Fruit fly (Drosophila melanogaster) whole organism, prepupa: ENCODE results near the gene cup.

ENCODE experiments used
- Blimp-1 ChIP-seq: fragments of 200-800 bp; sonication (Bioruptor generic); optimal IDR thresholded peaks from 3 replicates; lab custom pipeline; 2017; ENCODE audit warnings: missing biosample characterization, missing genetic modification characterization, mild to moderate bottlenecking, moderate library complexity, missing genetic modification reagents
- CG10631 ChIP-seq: fragments of 200-800 bp; sonication (Bioruptor generic); optimal IDR thresholded peaks from 2 replicates; lab custom pipeline; 2016; ENCODE audit warnings: missing biosample characterization, missing genetic modification characterization
- CG11294 ChIP-seq: fragments of 200-800 bp; sonication (Bioruptor generic); IDR thresholded peaks from 2 replicates; pipeline ENCODE4 v1.3.6; 2022; ENCODE audit warnings: missing biosample characterization, missing genetic modification characterization
- CG11762 ChIP-seq: fragments of 200-800 bp; sonication (Bioruptor generic); optimal IDR thresholded peaks from 3 replicates; lab custom pipeline; 2016; ENCODE audit warnings: missing biosample characterization, missing genetic modification characterization; ENCODE audit not compliant: insufficient read depth
- CG15336 ChIP-seq: fragments of 200-800 bp; sonication (Bioruptor generic); IDR thresholded peaks from 2 replicates; pipeline ENCODE4 v1.3.6; 2022; ENCODE audit warnings: missing biosample characterization, missing genetic modification characterization
- CG1621 ChIP-seq: fragments of 200-800 bp; sonication (Bioruptor generic); optimal IDR thresholded peaks from 3 replicates; lab custom pipeline; 2018; ENCODE audit warnings: missing biosample characterization, mild to moderate bottlenecking, missing genetic modification characterization
- CG16779 ChIP-seq: fragments of 200-800 bp; sonication (Bioruptor generic); optimal IDR thresholded peaks from 3 replicates; lab custom pipeline; 2017; ENCODE audit warnings: missing biosample characterization, mild to moderate bottlenecking, missing genetic modification characterization
- CG31627 ChIP-seq: fragments of 200-800 bp; sonication (Bioruptor generic); optimal IDR thresholded peaks from 3 replicates; lab custom pipeline; 2016; ENCODE audit warnings: missing biosample characterization, missing genetic modification characterization
- CG32006 ChIP-seq: fragments of 200-800 bp; sonication (Bioruptor generic); optimal IDR thresholded peaks from 3 replicates; lab custom pipeline; 2017; ENCODE audit warnings: missing biosample characterization, mild to moderate bottlenecking, missing genetic modification characterization
- CG3919 ChIP-seq: fragments of 200-800 bp; sonication (Bioruptor generic); optimal IDR thresholded peaks from 3 replicates; lab custom pipeline; 2016; ENCODE audit warnings: missing biosample characterization, missing genetic modification characterization
- CG6808 ChIP-seq: fragments of 200-800 bp; sonication (Bioruptor generic); optimal IDR thresholded peaks from 3 replicates; lab custom pipeline; 2017; ENCODE audit warnings: missing biosample characterization, missing genetic modification characterization, mild to moderate bottlenecking, moderate library complexity, missing genetic modification reagents
- CG6854 ChIP-seq: fragments of 200-800 bp; sonication (Bioruptor generic); optimal IDR thresholded peaks from 2 replicates; lab custom pipeline; 2017; ENCODE audit warnings: missing biosample characterization, mild to moderate bottlenecking, missing genetic modification characterization
- CG7368 ChIP-seq: fragments of 200-800 bp; sonication (Bioruptor generic); optimal IDR thresholded peaks from 3 replicates; lab custom pipeline; 2016; ENCODE audit warnings: missing biosample characterization, missing genetic modification characterization
- CG8119 ChIP-seq: fragments of 200-800 bp; sonication (Bioruptor generic); IDR thresholded peaks from 3 replicates; pipeline ENCODE4 v1.3.6; 2022; ENCODE audit warnings: missing biosample characterization, missing genetic modification characterization
- Eip75B ChIP-seq: fragments of 200-800 bp; sonication (Bioruptor generic); optimal IDR thresholded peaks from 3 replicates; lab custom pipeline; 2016; ENCODE audit warnings: missing biosample characterization, missing genetic modification characterization
- Eip78C ChIP-seq: fragments of 200-800 bp; sonication (Bioruptor generic); peaks from one replicate; lab custom pipeline; 2016; ENCODE audit warnings: missing biosample characterization, missing genetic modification characterization
- Eip93F ChIP-seq: fragments of 200-800 bp; sonication (Bioruptor generic); optimal IDR thresholded peaks from 2 replicates; lab custom pipeline; 2016; ENCODE audit warnings: missing biosample characterization, mild to moderate bottlenecking, missing genetic modification characterization
- Hr38 ChIP-seq: sonication (Bioruptor generic); optimal IDR thresholded peaks from 2 replicates; lab custom pipeline; 2016; ENCODE audit warnings: missing biosample characterization, missing genetic modification characterization
- Hr39 ChIP-seq: fragments of 200-800 bp; sonication (Bioruptor generic); optimal IDR thresholded peaks from 2 replicates; lab custom pipeline; 2016; ENCODE audit warnings: missing biosample characterization, missing genetic modification characterization
- Hr4 ChIP-seq: fragments of 200-800 bp; sonication (Bioruptor generic); optimal IDR thresholded peaks from 3 replicates; lab custom pipeline; 2016; ENCODE audit warnings: missing biosample characterization, missing genetic modification characterization
- Lpt ChIP-seq: fragments of 200-800 bp; sonication (Bioruptor generic); optimal IDR thresholded peaks from 3 replicates; lab custom pipeline; 2016; ENCODE audit warnings: missing biosample characterization, missing genetic modification characterization
- Met ChIP-seq: fragments of 200-800 bp; sonication (Bioruptor generic); optimal IDR thresholded peaks from 3 replicates; lab custom pipeline; 2016; ENCODE audit warnings: missing biosample characterization, missing genetic modification characterization
- OdsH ChIP-seq: fragments of 200-800 bp; sonication (Bioruptor generic); optimal IDR thresholded peaks from 3 replicates; lab custom pipeline; 2016; ENCODE audit warnings: missing biosample characterization, missing genetic modification characterization
- Sox102F ChIP-seq: fragments of 200-800 bp; sonication (Bioruptor generic); optimal IDR thresholded peaks from 2 replicates; lab custom pipeline; 2016; ENCODE audit warnings: missing biosample characterization, mild to moderate bottlenecking, missing genetic modification characterization
- Sox14 ChIP-seq: fragments of 200-800 bp; sonication (Bioruptor generic); optimal IDR thresholded peaks from 3 replicates; lab custom pipeline; 2016; ENCODE audit warnings: missing biosample characterization, missing genetic modification characterization
- Sox15 ChIP-seq: fragments of 200-800 bp; sonication (Bioruptor generic); optimal IDR thresholded peaks from 3 replicates; lab custom pipeline; 2016; ENCODE audit warnings: missing biosample characterization, missing genetic modification characterization
- achi ChIP-seq: fragments of 200-800 bp; sonication (Bioruptor generic); optimal IDR thresholded peaks from 3 replicates; lab custom pipeline; 2016; ENCODE audit warnings: missing biosample characterization, missing genetic modification characterization
- acj6 ChIP-seq: fragments of 200-800 bp; sonication (Bioruptor generic); optimal IDR thresholded peaks from 3 replicates; lab custom pipeline; 2016; ENCODE audit warnings: missing biosample characterization, missing genetic modification characterization
- cyc ChIP-seq: fragments of 200-800 bp; sonication (Bioruptor generic); optimal IDR thresholded peaks from 3 replicates; lab custom pipeline; 2016; ENCODE audit warnings: missing biosample characterization, missing genetic modification characterization
- dsx ChIP-seq: fragments of 200-800 bp; optimal IDR thresholded peaks from 3 replicates; lab custom pipeline; 2019; ENCODE audit warnings: missing biosample characterization, mild to moderate bottlenecking, missing genetic modification characterization, moderate library complexity; ENCODE audit not compliant: poor library complexity, severe bottlenecking
- eg ChIP-seq: fragments of 200-800 bp; sonication (Bioruptor generic); IDR thresholded peaks from 3 replicates; pipeline ENCODE4 v1.3.6; 2022; ENCODE audit warnings: missing biosample characterization, missing genetic modification characterization
- esn ChIP-seq: fragments of 200-800 bp; sonication (Bioruptor generic); optimal IDR thresholded peaks from 2 replicates; lab custom pipeline; 2016; ENCODE audit warnings: missing biosample characterization, mild to moderate bottlenecking, missing genetic modification characterization, moderate library complexity
- fd59A ChIP-seq: fragments of 200-800 bp; sonication (Bioruptor generic); optimal IDR thresholded peaks from 2 replicates; lab custom pipeline; 2017; ENCODE audit warnings: missing biosample characterization, mild to moderate bottlenecking, missing genetic modification characterization, missing genetic modification reagents
- fd85E ChIP-seq: fragments of 200-800 bp; sonication (Bioruptor generic); optimal IDR thresholded peaks from 3 replicates; lab custom pipeline; 2016; ENCODE audit warnings: missing biosample characterization, missing genetic modification characterization
- fkh ChIP-seq: fragments of 200-800 bp; sonication (Bioruptor generic); optimal IDR thresholded peaks from 3 replicates; lab custom pipeline; 2017; ENCODE audit warnings: missing biosample characterization, mild to moderate bottlenecking, missing genetic modification characterization, moderate library complexity
- lz ChIP-seq: fragments of 200-800 bp; sonication (Bioruptor generic); optimal IDR thresholded peaks from 3 replicates; lab custom pipeline; 2016; ENCODE audit warnings: missing biosample characterization, missing genetic modification characterization
- pdm3 ChIP-seq: fragments of 200-800 bp; sonication (Bioruptor generic); optimal IDR thresholded peaks from 3 replicates; lab custom pipeline; 2016; ENCODE audit warnings: missing biosample characterization, missing genetic modification characterization
- salr ChIP-seq, 2 experiments: fragments of 200-800 bp; sonication (Bioruptor generic); optimal IDR thresholded peaks; 3 replicates each; lab custom pipeline; 2016 to 2018; ENCODE audit warnings: missing biosample characterization in 2 of 2, missing genetic modification characterization in 2 of 2, mild to moderate bottlenecking in 1 of 2
- spab ChIP-seq: fragments of 200-800 bp; sonication (Bioruptor generic); optimal IDR thresholded peaks from 2 replicates; lab custom pipeline; 2017; ENCODE audit warnings: missing biosample characterization, mild to moderate bottlenecking, missing genetic modification characterization, missing genetic modification reagents
- ss ChIP-seq, 2 experiments: fragments of 200-800 bp; sonication (Bioruptor generic); optimal IDR thresholded peaks; 2 replicates in 1 of 2; 3 replicates in 1 of 2; lab custom pipeline; 2017 to 2018; ENCODE audit warnings: mild to moderate bottlenecking in 2 of 2, missing biosample characterization in 2 of 2, missing genetic modification characterization in 2 of 2, moderate library complexity in 1 of 2
- svp ChIP-seq: fragments of 200-800 bp; sonication (Bioruptor generic); peaks from one replicate; lab custom pipeline; 2016; ENCODE audit warnings: missing biosample characterization, missing genetic modification characterization
- topi ChIP-seq: fragments of 200-800 bp; sonication (Bioruptor generic); optimal IDR thresholded peaks from 3 replicates; lab custom pipeline; 2016; ENCODE audit warnings: missing biosample characterization, missing genetic modification characterization

The cup gene

DNA sequence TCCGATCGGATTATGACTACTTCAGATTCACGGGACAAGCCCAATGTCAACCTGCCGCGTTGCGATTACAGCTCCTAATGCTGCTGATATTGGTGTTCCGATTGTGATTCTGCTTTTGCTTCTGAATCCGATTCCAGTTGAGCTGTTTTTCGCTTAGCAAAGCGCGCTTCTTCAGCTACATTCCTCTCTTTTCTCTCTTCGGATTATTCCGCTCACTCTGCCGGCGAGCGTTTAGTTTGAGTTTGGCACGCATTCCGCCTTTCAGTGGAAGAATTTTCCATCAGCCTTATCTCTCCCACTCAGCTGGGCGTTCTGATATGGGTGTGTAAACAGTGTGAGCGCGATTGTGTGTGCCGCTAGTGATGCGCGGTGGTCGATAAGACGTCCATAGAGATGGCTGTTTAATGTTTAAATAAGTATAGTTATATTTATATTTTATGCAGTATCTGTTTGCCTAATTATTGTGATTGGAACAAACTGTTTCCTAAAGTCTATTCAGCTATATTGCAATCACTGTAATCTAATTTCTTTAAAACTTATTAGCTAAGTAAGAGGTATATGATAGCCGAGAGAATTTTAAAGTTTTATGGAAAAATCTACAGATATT is 4.4 kb downstream of the cup start, which contains the start of gene Galt (continued):
- TF ChIP-seq cyc (GFP tag; lab: Kevin White, UChicago), result peak; percentile 9
- TF ChIP-seq topi (GFP tag; lab: Kevin White, UChicago), result peak; percentile 42
- TF ChIP-seq CG11294, result no peak
- TF ChIP-seq pdm3 (GFP tag; lab: Kevin White, UChicago), result no peak
- peak; percentile 23; the same call in 2 of the 3 replicates for TF ChIP-seq CG8119
- TF ChIP-seq Hr39, result peak; percentile 17
- peak; percentile 52 for TF ChIP-seq Met (GFP tag; lab: Kevin White, UChicago)
- TF ChIP-seq Eip78C (GFP tag; lab: Kevin White, UChicago), result peak; percentile 80
- no peak for TF ChIP-seq fd85E (GFP tag; lab: Kevin White, UChicago)
- TF ChIP-seq CG6808 (GFP tag; lab: Kevin White, UChicago), result no peak
- TF ChIP-seq fkh (GFP tag; lab: Kevin White, UChicago), result peak; percentile 98
- TF ChIP-seq CG1621, result no peak
- TF ChIP-seq CG11762 (GFP tag; lab: Kevin White, UChicago), result no peak
- peak; percentile 31 for TF ChIP-seq Sox14 (GFP tag; lab: Kevin White, UChicago)
- no peak for TF ChIP-seq OdsH (GFP tag; lab: Kevin White, UChicago)
- TF ChIP-seq Hr4, result no peak
- TF ChIP-seq Hr38, result no peak
- TF ChIP-seq CG16779 (tag; lab: Kevin White, UChicago), result peak; percentile 37
- peak; percentile 42 for TF ChIP-seq Eip75B (GFP tag; lab: Kevin White, UChicago)
- peak; percentile 8 for TF ChIP-seq CG31627 (GFP tag; lab: Kevin White, UChicago)
- TF ChIP-seq lz (GFP tag; lab: Kevin White, UChicago), result peak; percentile 49
- no peak for TF ChIP-seq dsx
- TF ChIP-seq acj6 (GFP tag; lab: Kevin White, UChicago), result peak; percentile 34
- TF ChIP-seq Sox15 (GFP tag; lab: Kevin White, UChicago), result no peak
- no peak for TF ChIP-seq CG15336
- peak; percentile 66 for TF ChIP-seq CG10631 (GFP tag; lab: Kevin White, UChicago)
- TF ChIP-seq svp (GFP tag; lab: Kevin White, UChicago), result peak; percentile 79
- no peak for TF ChIP-seq salr (GFP tag; optimal IDR thresholded peaks at IDR 0.05; lab: Kevin White, UChicago)
- TF ChIP-seq CG3919, result no peak
- TF ChIP-seq ss (GFP tag; optimal IDR thresholded peaks at IDR 0.05; lab: Kevin White, UChicago), result peak in 1 of 2 experiments; percentile 64
- no peak for TF ChIP-seq Eip93F
- no peak for TF ChIP-seq Blimp-1
- no peak for TF ChIP-seq CG7368 (GFP tag; lab: Kevin White, UChicago)
- TF ChIP-seq fd59A (GFP tag; lab: Kevin White, UChicago), result no peak
- peak; percentile 86 for TF ChIP-seq CG6854 (GFP tag; lab: Kevin White, UChicago)
- TF ChIP-seq esn (GFP tag; lab: Kevin White, UChicago), result peak; percentile 67
- peak; percentile 43 for TF ChIP-seq achi
- TF ChIP-seq spab, result no peak
- TF ChIP-seq Sox102F (GFP tag; lab: Kevin White, UChicago), result no peak
- no peak; the same call in 2 of the 3 replicates for TF ChIP-seq eg (GFP tag; lab: Robert Waterston, UW)
- TF ChIP-seq, all 60 proteins: peak for 27

DNA sequence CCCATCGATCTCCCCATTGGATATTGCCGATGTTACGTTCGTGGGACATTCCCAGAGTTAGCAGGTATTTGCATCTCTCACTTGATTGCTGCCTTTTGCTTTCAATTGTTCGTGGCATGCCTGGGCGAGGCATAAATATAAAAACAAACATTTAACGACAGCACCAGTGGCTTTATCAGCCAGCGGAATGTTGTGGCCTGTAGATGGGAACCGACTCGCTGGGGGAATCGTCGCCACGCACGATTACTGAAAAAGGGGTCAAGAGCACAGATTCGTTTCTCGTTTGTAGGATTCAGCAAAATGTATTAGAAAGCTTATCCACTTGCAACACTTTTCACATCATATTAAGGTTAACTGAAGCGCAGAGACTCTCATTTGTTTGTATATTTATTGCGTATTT is 7.9 kb downstream of the cup start:
- no peak for TF ChIP-seq pdm3 (GFP tag; lab: Kevin White, UChicago)
- no peak for TF ChIP-seq lz (GFP tag; lab: Kevin White, UChicago)
- peak; percentile 55 for TF ChIP-seq svp (GFP tag; lab: Kevin White, UChicago)
- no peak for TF ChIP-seq CG15336
- TF ChIP-seq fkh (GFP tag; lab: Kevin White, UChicago), result peak; percentile 11
- no peak for TF ChIP-seq Met (GFP tag; lab: Kevin White, UChicago)
- no peak for TF ChIP-seq CG7368 (GFP tag; lab: Kevin White, UChicago)
- no peak for TF ChIP-seq Sox102F (GFP tag; lab: Kevin White, UChicago)
- TF ChIP-seq CG32006 (GFP tag; lab: Kevin White, UChicago), result no peak
- TF ChIP-seq Sox15 (GFP tag; lab: Kevin White, UChicago), result no peak
- no peak for TF ChIP-seq Lpt (GFP tag; lab: Kevin White, UChicago)
